Worm (Caenorhabditis elegans): ENCODE data around the gene B0348.1.
A peak's percentile ranks its signal among the peaks of the same experiment; 100 is the strongest.

The B0348.1 gene

ce11 chrV:27604-28003 is 21.1 kb upstream of the B0348.1 start:
- no peak for TF ChIP-seq elt-1 (tag; optimal IDR thresholded peaks at IDR 0.05)
- TF ChIP-seq nhr-23 (tag; optimal IDR thresholded peaks at IDR 0.05), result no peak
- TF ChIP-seq lin-39 (tag; optimal IDR thresholded peaks at IDR 0.05), result no peak
- no peak for TF ChIP-seq fos-1 (tag; optimal IDR thresholded peaks at IDR 0.05)
- no peak for TF ChIP-seq unc-39 (tag; optimal IDR thresholded peaks at IDR 0.05)
- no peak for TF ChIP-seq ceh-9 (tag; optimal IDR thresholded peaks at IDR 0.05)
- TF ChIP-seq ZK546.5 (tag; optimal IDR thresholded peaks at IDR 0.05), result no peak
- TF ChIP-seq nhr-43 (tag; optimal IDR thresholded peaks at IDR 0.05; ENCODE audit: poor library complexity, severe bottlenecking), result no peak
- no peak for TF ChIP-seq fkh-10 (GFP tag; optimal IDR thresholded peaks at IDR 0.05)
- no peak for TF ChIP-seq unc-62 (GFP tag; optimal IDR thresholded peaks at IDR 0.05)
- no peak for TF ChIP-seq skn-1 (tag; optimal IDR thresholded peaks at IDR 0.05)
- no peak for TF ChIP-seq nhr-12 (tag; optimal IDR thresholded peaks at IDR 0.05)
- no peak for TF ChIP-seq ceh-28 (tag; optimal IDR thresholded peaks at IDR 0.05)
- TF ChIP-seq fkh-2 (tag; optimal IDR thresholded peaks at IDR 0.05), result no peak
- no peak for TF ChIP-seq sea-2 (GFP tag; optimal IDR thresholded peaks at IDR 0.05)
- TF ChIP-seq ztf-11 (tag; optimal IDR thresholded peaks at IDR 0.05), result no peak
- TF ChIP-seq nfya-1 (tag; optimal IDR thresholded peaks at IDR 0.05; ENCODE audit: insufficient read depth), result no peak
- no peak for TF ChIP-seq lin-15B (tag; optimal IDR thresholded peaks at IDR 0.05)

- no peak for TF ChIP-seq eor-1 (tag; optimal IDR thresholded peaks at IDR 0.05)
- no peak for TF ChIP-seq nhr-77 (tag; optimal IDR thresholded peaks at IDR 0.05)
- TF ChIP-seq nhr-11 (tag; optimal IDR thresholded peaks at IDR 0.05), result no peak
- no peak for TF ChIP-seq skn-1 (tag; optimal IDR thresholded peaks at IDR 0.05)
- TF ChIP-seq fkh-2 (tag; optimal IDR thresholded peaks at IDR 0.05), result no peak
- TF ChIP-seq fkh-10 (GFP tag; optimal IDR thresholded peaks at IDR 0.05), result no peak
- TF ChIP-seq lin-15B (tag; optimal IDR thresholded peaks at IDR 0.05), result no peak
- TF ChIP-seq ztf-11 (tag; optimal IDR thresholded peaks at IDR 0.05), result no peak
- no peak for TF ChIP-seq nhr-237 (tag; optimal IDR thresholded peaks at IDR 0.05)
- TF ChIP-seq nfya-1 (tag; optimal IDR thresholded peaks at IDR 0.05; ENCODE audit: insufficient read depth), result no peak
- no peak for TF ChIP-seq snpc-4 (tag; optimal IDR thresholded peaks at IDR 0.05)
- no peak for TF ChIP-seq egl-27 (tag; optimal IDR thresholded peaks at IDR 0.05)
- TF ChIP-seq ceh-28 (tag; optimal IDR thresholded peaks at IDR 0.05), result no peak
- no peak for TF ChIP-seq fos-1 (tag; optimal IDR thresholded peaks at IDR 0.05)
- no peak for TF ChIP-seq lsy-12 (tag; optimal IDR thresholded peaks at IDR 0.05)
Observed at ce11 chrV:28270-28669, 20.5 kb upstream of the B0348.1 start.

ce11 chrV:29823-30222 is 18.9 kb upstream of the B0348.1 start:
- no peak for TF ChIP-seq fkh-2 (tag; optimal IDR thresholded peaks at IDR 0.05)
- no peak for TF ChIP-seq ceh-9 (tag; optimal IDR thresholded peaks at IDR 0.05)
- TF ChIP-seq nhr-12 (tag; optimal IDR thresholded peaks at IDR 0.05), result no peak
- no peak for TF ChIP-seq nhr-23 (tag; optimal IDR thresholded peaks at IDR 0.05)
- no peak for TF ChIP-seq aly-2 (tag; optimal IDR thresholded peaks at IDR 0.05)
- TF ChIP-seq fkh-10 (GFP tag; optimal IDR thresholded peaks at IDR 0.05), result no peak
- TF ChIP-seq fos-1 (tag; optimal IDR thresholded peaks at IDR 0.05), result no peak
- no peak for TF ChIP-seq mdl-1 (tag; optimal IDR thresholded peaks at IDR 0.05)
- no peak for TF ChIP-seq eor-1 (tag; optimal IDR thresholded peaks at IDR 0.05)
- no peak for TF ChIP-seq sea-2 (GFP tag; optimal IDR thresholded peaks at IDR 0.05)
- TF ChIP-seq pha-4 (tag; optimal IDR thresholded peaks at IDR 0.05), result no peak
- no peak for TF ChIP-seq ceh-28 (tag; optimal IDR thresholded peaks at IDR 0.05)
- TF ChIP-seq skn-1 (tag; optimal IDR thresholded peaks at IDR 0.05), result no peak
- TF ChIP-seq egl-5 (tag; optimal IDR thresholded peaks at IDR 0.05), result no peak
- TF ChIP-seq lin-39 (tag; optimal IDR thresholded peaks at IDR 0.05), result no peak
- no peak for TF ChIP-seq hmg-11 (tag; optimal IDR thresholded peaks at IDR 0.05)
- TF ChIP-seq nhr-237 (tag; optimal IDR thresholded peaks at IDR 0.05), result no peak

ce11 chrV:37729-38128 is 11.0 kb upstream of the B0348.1 start:
- TF ChIP-seq nhr-76 (tag; optimal IDR thresholded peaks at IDR 0.05) (no peak), ztf-11 (tag; optimal IDR thresholded peaks at IDR 0.05) (no peak), nfya-1 (tag; optimal IDR thresholded peaks at IDR 0.05; ENCODE audit: insufficient read depth) (no peak), eor-1 (tag; optimal IDR thresholded peaks at IDR 0.05) (no peak), unc-39 (tag; optimal IDR thresholded peaks at IDR 0.05) (no peak), aly-2 (tag; optimal IDR thresholded peaks at IDR 0.05) (no peak), jun-1 (tag; optimal IDR thresholded peaks at IDR 0.05) (no peak), nhr-77 (tag; optimal IDR thresholded peaks at IDR 0.05) (no peak), elt-1 (tag; optimal IDR thresholded peaks at IDR 0.05) (no peak)

ce11 chrV:43070-43469 is 5.7 kb upstream of the B0348.1 start:
- TF ChIP-seq fkh-2 (tag; optimal IDR thresholded peaks at IDR 0.05), result no peak
- peak; percentile 88 for TF ChIP-seq ceh-28 (tag; optimal IDR thresholded peaks at IDR 0.05)

Data from whole organism, L3 larva.